Fruit fly (Drosophila melanogaster) Kc167 (cell line): Measurements from ENCODE around the gene Npc2e.

Experiments used
- Sin3A ChIP-seq: fragments of >200 bp; optimal IDR thresholded peaks from 2 replicates; lab custom pipeline; 2018; ENCODE audit warnings: missing external identifiers
- h ChIP-seq: fragments of >200 bp; optimal IDR thresholded peaks from 3 replicates; lab custom pipeline; 2018; ENCODE audit warnings: missing external identifiers
- psq ChIP-seq: fragments of >200 bp; optimal IDR thresholded peaks from 2 replicates; lab custom pipeline; 2017; ENCODE audit warnings: missing external identifiers

DNA sequence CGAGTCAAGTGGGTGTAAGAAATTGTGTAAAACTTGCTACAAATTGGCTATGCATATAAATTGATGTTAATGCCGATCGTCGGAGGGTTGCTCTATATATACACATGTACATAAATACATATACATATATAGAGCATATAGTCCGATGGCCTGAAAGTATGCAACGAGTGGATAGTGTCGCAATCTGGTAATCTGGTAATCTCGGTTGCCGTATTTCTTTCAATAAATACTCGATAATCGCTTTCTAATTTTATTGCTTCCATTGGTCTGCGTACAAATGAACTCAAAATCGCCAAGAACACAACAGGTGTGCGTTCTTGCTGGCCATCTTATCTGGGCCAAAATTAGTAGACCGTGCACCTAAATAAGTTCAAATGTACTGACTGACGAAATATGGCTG is 6.2 kb downstream of the Npc2e start:
- no peak for TF ChIP-seq psq (lab: Kevin White, UChicago)
- no peak for TF ChIP-seq Sin3A (lab: Kevin White, UChicago)
- no peak for TF ChIP-seq h (lab: Kevin White, UChicago)
